Fruit fly (Drosophila melanogaster): Measurements from ENCODE around the gene Spt3.

The Spt3 gene

DNA sequence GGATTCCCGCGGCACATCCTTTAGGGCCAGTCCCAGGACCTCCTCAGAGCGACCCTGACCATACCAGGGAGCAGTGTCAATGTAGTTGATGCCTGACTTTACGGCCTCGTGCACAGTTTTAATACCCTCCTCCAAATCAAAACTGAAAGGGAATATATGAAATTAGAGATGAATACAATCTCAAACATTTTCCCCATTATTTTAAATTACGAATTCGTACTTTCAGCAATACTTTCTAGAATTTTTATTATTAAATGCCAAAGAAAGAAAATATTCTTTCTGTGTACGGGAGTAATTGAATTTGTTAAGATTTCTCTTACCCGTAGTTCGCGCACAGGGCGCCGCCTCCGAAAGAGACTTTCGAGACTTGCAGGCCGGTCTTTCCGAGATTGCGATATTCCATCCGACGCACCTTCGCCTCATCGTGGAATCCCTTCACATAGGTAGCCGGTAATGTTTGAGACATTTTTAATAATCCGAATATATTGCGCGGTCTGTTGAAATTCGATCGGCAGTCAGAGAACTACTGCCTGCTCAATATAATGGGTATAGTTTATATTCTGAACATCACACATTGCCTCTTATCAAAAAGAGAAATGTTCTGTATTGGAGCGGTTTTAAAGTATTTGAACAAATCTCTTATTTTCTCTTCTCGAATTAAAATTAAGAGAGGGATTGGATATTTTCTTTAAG is 36.9 kb upstream of the Spt3 start, which contains the start of gene CG18547 (continued):
- TF ChIP-seq CG7368 (GFP tag; optimal IDR thresholded peaks at IDR 0.05) (peak; percentile 32), CG6808 (GFP tag; optimal IDR thresholded peaks at IDR 0.05) (peak; percentile 5), CG6163 (GFP tag; IDR thresholded peaks at IDR 0.05) (peak; percentile 58; the same call in 2 of the 3 replicates), Eip75B (GFP tag; optimal IDR thresholded peaks at IDR 0.05) (peak; percentile 49), lz (GFP tag; optimal IDR thresholded peaks at IDR 0.05) (peak; percentile 57), ss (GFP tag; optimal IDR thresholded peaks at IDR 0.05) (peak in 1 of 2 experiments; percentile 21), CG34406 (GFP tag; optimal IDR thresholded peaks at IDR 0.05) (peak; percentile 43), fkh (GFP tag; optimal IDR thresholded peaks at IDR 0.05) (no peak), cyc (GFP tag; optimal IDR thresholded peaks at IDR 0.05) (peak; percentile 49), CG32006 (GFP tag; optimal IDR thresholded peaks at IDR 0.05) (peak; percentile 25), Sox102F (GFP tag; optimal IDR thresholded peaks at IDR 0.05) (peak; percentile 64), pdm3 (GFP tag; optimal IDR thresholded peaks at IDR 0.05) (peak; percentile 46), CG1621 (tag; optimal IDR thresholded peaks at IDR 0.05) (peak; percentile 59), net (GFP tag; optimal IDR thresholded peaks at IDR 0.05) (peak; percentile 14)

dm6 chr3R:11981962-11982361 is 35.0 kb upstream of the Spt3 start, which contains the start of gene CG12224:
TSS of gene CG12224 (minus strand) at chr3R:11982062.
- no peak for TF ChIP-seq CG9139 (GFP tag; optimal IDR thresholded peaks at IDR 0.05)

DNA sequence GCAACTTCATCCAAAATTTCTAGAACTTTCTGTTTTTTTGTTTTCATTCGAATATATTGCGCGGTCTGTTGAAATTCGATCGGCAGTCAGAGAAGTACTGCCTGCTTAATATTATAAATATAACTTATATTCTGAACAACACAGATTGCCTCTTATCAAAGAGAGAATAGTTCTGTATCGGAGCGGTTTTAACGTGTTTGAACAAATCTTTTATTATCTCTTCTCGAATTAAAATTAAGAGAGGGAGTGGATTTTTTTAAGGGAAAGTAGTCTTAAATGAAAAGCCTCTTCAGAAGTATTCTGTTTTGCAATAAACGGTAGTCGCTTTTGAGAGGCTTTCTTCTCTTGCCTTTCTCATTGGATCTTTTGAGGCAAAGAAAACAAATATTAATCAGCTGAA is 34.4 kb upstream of the Spt3 start:
- TF ChIP-seq Eip93F (GFP tag; optimal IDR thresholded peaks at IDR 0.05) (peak; percentile 53), CG3919 (GFP tag; optimal IDR thresholded peaks at IDR 0.05) (no peak)

DNA sequence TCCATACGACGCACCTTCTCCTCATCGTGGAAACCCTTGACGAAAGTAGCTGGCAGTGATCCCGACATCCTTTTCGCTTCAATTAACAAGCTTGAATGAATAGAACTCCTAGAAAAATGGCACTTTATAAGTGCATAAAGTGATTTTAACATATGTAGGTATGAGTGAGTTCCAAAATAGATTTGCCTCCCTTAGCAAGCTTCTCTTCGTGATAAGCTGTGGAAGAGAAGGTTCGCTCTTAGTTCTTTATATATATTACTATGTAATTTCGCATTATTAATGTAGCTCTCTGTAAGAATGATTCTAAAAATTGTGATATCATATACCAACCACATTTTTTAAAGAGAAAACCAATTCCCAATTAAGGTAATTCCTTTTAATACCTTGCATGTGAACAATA is 32.5 kb upstream of the Spt3 start, which contains the start of gene CG3397:
TSS of gene CG3397 (minus strand) at position 101 of the 400 bp plus-strand sequence.
- TF ChIP-seq fd59A (GFP tag; optimal IDR thresholded peaks at IDR 0.05), result no peak

DNA sequence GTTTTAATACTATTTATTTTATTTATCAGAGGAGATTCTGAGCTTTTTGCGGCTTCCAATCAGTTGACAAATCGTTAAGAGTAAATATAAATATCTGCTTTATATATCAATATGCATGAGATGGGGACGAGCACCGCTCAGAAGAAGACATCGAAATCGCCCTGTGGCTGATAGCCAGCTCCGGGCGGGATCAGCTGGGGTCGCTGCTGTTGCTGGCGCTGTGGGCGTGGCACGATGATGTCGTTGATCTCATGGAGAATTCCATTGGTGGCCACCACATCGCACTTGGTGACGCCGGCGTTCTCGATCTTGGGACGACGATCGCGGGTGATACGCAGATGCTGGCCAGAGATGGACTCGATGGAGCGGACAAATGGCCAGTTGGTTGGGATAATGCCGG is 32.1 kb upstream of the Spt3 start:
- no peak for TF ChIP-seq Gug (GFP tag; IDR thresholded peaks at IDR 0.05)
- peak; percentile 75 for TF ChIP-seq Eip78C (GFP tag)
- peak; percentile 99 for TF ChIP-seq svp (GFP tag)
- TF ChIP-seq fkh (GFP tag; optimal IDR thresholded peaks at IDR 0.05), result no peak
- TF ChIP-seq cyc (GFP tag; optimal IDR thresholded peaks at IDR 0.05), result no peak
- TF ChIP-seq CG32006 (GFP tag; optimal IDR thresholded peaks at IDR 0.05), result no peak
- TF ChIP-seq ss (GFP tag; optimal IDR thresholded peaks at IDR 0.05), result peak in 1 of 2 experiments; percentile 22

DNA sequence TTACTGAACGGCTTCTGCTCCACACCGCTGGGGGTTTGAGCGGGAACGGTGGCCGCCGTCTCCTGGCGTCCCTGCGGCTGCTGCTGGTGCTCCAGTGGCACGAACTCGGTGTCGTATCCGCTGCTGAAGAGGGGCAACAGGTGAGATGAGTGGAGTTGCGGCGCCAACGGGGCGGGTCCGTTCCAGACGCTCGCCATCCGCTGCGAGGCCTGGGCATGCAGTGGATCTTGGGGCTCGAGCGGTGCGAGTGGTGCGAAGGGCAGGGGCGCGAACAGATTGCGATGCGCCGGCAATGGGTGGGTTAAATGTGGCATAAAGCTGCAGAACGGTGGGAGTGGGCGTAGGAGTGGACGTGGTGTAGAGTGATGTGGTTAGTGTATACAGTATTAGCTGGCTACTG is 27.8 kb upstream of the Spt3 start:
- no peak for TF ChIP-seq fd85E (GFP tag; optimal IDR thresholded peaks at IDR 0.05)
- 0 out of 3 replicates have a peak, but pooled peaks have one; percentile 24 for TF ChIP-seq CG6163 (GFP tag; IDR thresholded peaks at IDR 0.05)
- no peak for TF ChIP-seq dsx (GFP tag; optimal IDR thresholded peaks at IDR 0.05; ENCODE audit: poor library complexity, severe bottlenecking)
- no peak for TF ChIP-seq OdsH (GFP tag; optimal IDR thresholded peaks at IDR 0.05)
- TF ChIP-seq CG4318 (GFP tag; optimal IDR thresholded peaks at IDR 0.05), result no peak
- TF ChIP-seq svp (GFP tag), result no peak
- no peak for TF ChIP-seq Met (GFP tag; optimal IDR thresholded peaks at IDR 0.05)
- no peak for TF ChIP-seq net (GFP tag; optimal IDR thresholded peaks at IDR 0.05)
- no peak for TF ChIP-seq CG16779 (tag; optimal IDR thresholded peaks at IDR 0.05)

DNA sequence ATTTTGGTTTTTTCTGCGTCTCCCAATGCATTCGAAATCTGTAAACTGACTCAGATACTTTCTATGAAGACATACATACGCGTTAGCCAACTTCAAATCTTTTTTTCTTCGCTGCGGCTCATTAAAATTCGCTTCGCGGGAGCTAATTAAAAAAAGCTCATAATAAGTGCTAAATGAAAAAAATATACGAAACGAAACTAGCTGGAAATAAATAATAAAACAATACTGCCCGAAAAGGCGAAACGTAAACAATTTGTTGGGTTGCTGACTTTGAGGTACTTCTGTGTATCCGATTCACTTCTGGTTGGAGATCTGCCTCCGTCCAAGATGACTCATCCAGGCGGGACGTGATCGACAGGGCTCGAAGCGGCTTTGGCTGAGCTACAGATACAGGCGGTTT is 27.0 kb upstream of the Spt3 start:
- no peak for TF ChIP-seq Ets96B (tag; optimal IDR thresholded peaks at IDR 0.05)
- no peak for TF ChIP-seq Hr38 (GFP tag; optimal IDR thresholded peaks at IDR 0.05)
- no peak for TF ChIP-seq Sox15 (GFP tag; optimal IDR thresholded peaks at IDR 0.05)
- no peak for TF ChIP-seq cyc (GFP tag; optimal IDR thresholded peaks at IDR 0.05)
- no peak for TF ChIP-seq Hr39 (GFP tag; optimal IDR thresholded peaks at IDR 0.05)
- no peak for TF ChIP-seq Met (GFP tag; optimal IDR thresholded peaks at IDR 0.05)
- TF ChIP-seq svp (GFP tag), result no peak
- no peak for TF ChIP-seq ss (GFP tag; optimal IDR thresholded peaks at IDR 0.05)
- no peak for TF ChIP-seq CG6276 (GFP tag; optimal IDR thresholded peaks at IDR 0.05)
- TF ChIP-seq OdsH (GFP tag; optimal IDR thresholded peaks at IDR 0.05), result no peak
- TF ChIP-seq CG7368 (GFP tag; optimal IDR thresholded peaks at IDR 0.05), result no peak
- no peak for TF ChIP-seq Hr4 (GFP tag; optimal IDR thresholded peaks at IDR 0.05)
- no peak for TF ChIP-seq CG6792 (GFP tag; optimal IDR thresholded peaks at IDR 0.05)
- TF ChIP-seq CG34406 (GFP tag; optimal IDR thresholded peaks at IDR 0.05), result no peak
- no peak for TF ChIP-seq Sox102F (GFP tag; optimal IDR thresholded peaks at IDR 0.05)
